Worm (Caenorhabditis elegans): ENCODE results near the gene srh-237.

Gene srh-237

DNA sequence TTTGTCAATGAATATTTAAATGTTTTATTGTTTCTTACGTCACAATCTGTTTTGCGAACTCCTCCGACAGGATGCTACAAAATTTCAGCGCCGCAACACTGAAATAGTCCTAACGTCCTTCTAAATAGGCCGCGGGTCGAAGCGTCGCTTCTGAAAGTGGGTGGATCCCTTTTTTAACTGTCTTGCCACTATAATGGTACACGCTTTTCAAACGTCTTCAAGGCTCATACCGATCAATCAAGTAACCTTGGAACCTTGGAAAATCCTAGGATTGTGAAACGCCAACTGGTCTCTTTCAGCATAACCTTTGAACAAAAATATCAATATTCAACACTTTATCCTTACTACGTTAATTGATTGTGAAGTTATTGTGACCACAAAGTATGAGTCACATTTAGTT is 23.5 kb upstream of the srh-237 start:
- TF ChIP-seq cnd-1 (tag; optimal IDR thresholded peaks at IDR 0.05), result no peak

DNA sequence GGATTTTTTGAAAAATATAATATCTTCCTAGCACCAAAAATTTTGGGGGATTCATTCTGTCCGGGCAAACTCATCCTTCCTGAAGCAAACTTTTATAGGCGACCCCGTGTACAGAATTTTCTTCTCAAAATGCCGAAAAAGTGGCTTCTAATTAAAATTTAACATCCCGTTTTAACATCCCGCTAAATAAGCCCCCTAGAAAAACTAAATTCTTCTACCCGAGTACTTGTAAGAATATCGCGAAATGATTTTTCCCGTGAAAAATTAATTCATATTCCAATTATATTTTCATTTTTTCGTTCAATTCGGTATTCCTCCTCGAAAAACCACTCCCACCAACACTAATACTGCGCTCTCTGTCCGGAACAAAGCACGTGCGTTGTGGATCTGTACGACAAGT is 21.3 kb upstream of the srh-237 start, which contains the start of gene T05E12.8:
T05E12.8 (plus strand) TSS at position 301 of the 400 bp plus-strand sequence.
- no peak for TF ChIP-seq blmp-1 (tag; optimal IDR thresholded peaks at IDR 0.05)
- TF ChIP-seq drap-1 (GFP tag; optimal IDR thresholded peaks at IDR 0.05), result no peak
- no peak for TF ChIP-seq lsy-2 (tag; optimal IDR thresholded peaks at IDR 0.05)
- TF ChIP-seq sptf-1 (tag; optimal IDR thresholded peaks at IDR 0.05), result no peak
- TF ChIP-seq elt-3 (tag; optimal IDR thresholded peaks at IDR 0.05), result no peak
- TF ChIP-seq unc-39 (tag; optimal IDR thresholded peaks at IDR 0.05), result no peak
- TF ChIP-seq unc-62 (GFP tag; optimal IDR thresholded peaks at IDR 0.05), result no peak
- no peak for TF ChIP-seq pha-4 (tag; optimal IDR thresholded peaks at IDR 0.05)
- no peak for TF ChIP-seq zip-8 (tag; optimal IDR thresholded peaks at IDR 0.05)
- no peak for TF ChIP-seq snpc-4 (tag; optimal IDR thresholded peaks at IDR 0.05)
- no peak for TF ChIP-seq mab-5 (tag; optimal IDR thresholded peaks at IDR 0.05)
- no peak for TF ChIP-seq ztf-11 (tag; optimal IDR thresholded peaks at IDR 0.05)
- no peak for TF ChIP-seq nhr-237 (tag; optimal IDR thresholded peaks at IDR 0.05)
- no peak for TF ChIP-seq cnd-1 (tag; optimal IDR thresholded peaks at IDR 0.05)
- no peak for TF ChIP-seq nhr-76 (tag; optimal IDR thresholded peaks at IDR 0.05)

DNA sequence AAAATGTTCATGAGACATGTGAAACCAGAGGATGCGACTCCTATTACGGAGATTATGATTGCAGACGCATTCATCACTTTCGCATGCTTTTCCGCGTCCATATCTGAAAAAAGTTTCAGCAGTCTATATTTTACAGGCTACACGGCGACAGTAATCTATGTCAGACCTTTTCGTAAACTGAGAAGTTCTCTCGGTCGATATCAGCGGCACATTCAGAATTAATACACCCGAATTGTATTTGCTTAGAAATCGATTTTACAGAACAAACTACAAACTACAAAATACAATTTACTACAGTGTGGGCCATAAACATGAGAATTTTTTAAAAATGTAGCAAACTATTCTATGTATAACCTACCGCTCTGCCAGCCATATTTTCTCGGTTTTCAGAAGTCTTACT is 18.6 kb upstream of the srh-237 start, which contains the start of gene srbc-14:
srbc-14 (minus strand) TSS at position 101 of the 400 bp plus-strand sequence.
- TF ChIP-seq tbx-8 (GFP tag; optimal IDR thresholded peaks at IDR 0.05), result no peak
- TF ChIP-seq cnd-1 (tag; optimal IDR thresholded peaks at IDR 0.05), result no peak
- TF ChIP-seq sptf-1 (tag; optimal IDR thresholded peaks at IDR 0.05), result no peak
- no peak for TF ChIP-seq lin-13 (tag; optimal IDR thresholded peaks at IDR 0.05)
- no peak for TF ChIP-seq ceh-39 (tag; optimal IDR thresholded peaks at IDR 0.05)

DNA sequence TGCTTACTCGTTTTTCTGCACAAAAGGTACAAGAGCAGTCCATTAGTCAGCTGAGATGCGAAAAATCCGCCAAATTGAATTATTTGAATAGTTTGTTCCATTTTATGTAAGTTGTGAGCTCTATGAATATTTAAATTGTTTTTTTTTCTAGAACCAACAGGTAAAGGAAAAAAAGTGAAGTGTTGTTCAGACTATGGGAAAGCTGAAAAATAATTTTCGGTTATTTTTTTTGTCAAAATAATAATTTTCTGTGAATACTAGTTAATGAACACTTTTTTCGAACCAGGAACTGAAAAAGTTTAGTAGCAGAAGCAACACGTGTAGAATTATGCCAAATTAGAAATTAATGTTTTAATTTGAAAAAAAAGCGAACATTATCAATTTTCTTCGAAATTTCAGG is 14.3 kb upstream of the srh-237 start, which contains the start of gene str-125:
str-125 (minus strand) TSS at position 101 of the 400 bp plus-strand sequence.
- TF ChIP-seq flh-1 (GFP tag; optimal IDR thresholded peaks at IDR 0.05) (no peak), blmp-1 (tag; optimal IDR thresholded peaks at IDR 0.05) (no peak), hlh-1 (tag; optimal IDR thresholded peaks at IDR 0.05) (no peak), snpc-4 (tag; optimal IDR thresholded peaks at IDR 0.05) (no peak), lin-13 (tag; optimal IDR thresholded peaks at IDR 0.05) (no peak), nhr-76 (tag; optimal IDR thresholded peaks at IDR 0.05) (no peak), nhr-28 (tag; optimal IDR thresholded peaks at IDR 0.05) (no peak), lin-32 (GFP tag; optimal IDR thresholded peaks at IDR 0.05) (no peak), drap-1 (GFP tag; optimal IDR thresholded peaks at IDR 0.05) (no peak), M03D4.4 (tag; optimal IDR thresholded peaks at IDR 0.05) (no peak), lsy-2 (tag; optimal IDR thresholded peaks at IDR 0.05) (no peak), ham-2 (GFP tag; optimal IDR thresholded peaks at IDR 0.05) (no peak), ceh-43 (GFP tag; optimal IDR thresholded peaks at IDR 0.05) (no peak), nhr-12 (tag; optimal IDR thresholded peaks at IDR 0.05) (no peak), mls-2 (tag; optimal IDR thresholded peaks at IDR 0.05) (no peak)

DNA sequence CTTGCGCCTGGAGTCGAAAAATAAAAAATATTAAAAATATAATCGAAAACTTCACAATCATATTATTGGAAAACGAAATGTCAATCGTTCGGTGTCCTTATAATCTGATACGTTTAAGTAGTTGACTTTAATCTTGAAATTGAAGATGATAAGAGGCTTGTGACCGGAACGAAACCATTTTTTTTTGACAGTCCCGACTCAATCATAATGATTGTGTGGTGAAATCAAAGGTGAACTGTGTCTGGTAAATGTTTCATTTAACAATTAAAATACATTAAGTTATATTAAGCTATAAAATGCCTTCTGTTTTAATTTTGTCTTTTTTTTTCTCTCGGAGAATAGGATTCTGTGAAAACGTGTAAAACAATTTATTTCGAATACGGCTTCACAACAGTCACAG is 12.3 kb upstream of the srh-237 start, which contains the start of gene T05E12.3:
T05E12.3 (minus strand) TSS at position 101 of the 400 bp plus-strand sequence.
- TF ChIP-seq sem-2 (GFP tag; optimal IDR thresholded peaks at IDR 0.05), result no peak
- no peak for TF ChIP-seq zip-8 (tag; optimal IDR thresholded peaks at IDR 0.05)
- no peak for TF ChIP-seq blmp-1 (tag; optimal IDR thresholded peaks at IDR 0.05)
- TF ChIP-seq ceh-83 (GFP tag; optimal IDR thresholded peaks at IDR 0.05), result no peak
- no peak for TF ChIP-seq nhr-237 (tag; optimal IDR thresholded peaks at IDR 0.05)

DNA sequence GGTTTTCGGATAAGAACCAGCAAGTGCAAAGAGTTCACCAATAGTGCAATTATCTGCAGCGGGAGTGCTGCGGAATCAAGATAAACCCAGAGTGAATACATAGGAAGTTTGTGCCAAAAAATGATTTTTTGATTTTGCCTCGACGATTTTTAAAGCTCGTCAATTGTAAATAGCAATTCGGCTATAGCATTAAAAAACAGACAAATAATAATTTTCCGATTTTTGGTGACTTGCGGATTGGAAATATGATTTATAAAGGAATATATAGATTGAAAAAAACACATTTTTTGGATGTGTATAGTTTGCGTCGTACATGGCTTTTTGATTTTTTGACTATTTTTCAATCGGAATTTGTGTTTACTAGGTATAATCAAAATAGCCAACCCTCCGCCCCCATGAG is 10.4 kb upstream of the srh-237 start, which contains the start of gene srw-20:
srw-20 (minus strand) TSS at position 101 of the 400 bp plus-strand sequence.
- TF ChIP-seq mab-5 (tag; optimal IDR thresholded peaks at IDR 0.05), result no peak
- TF ChIP-seq ces-1 (GFP tag; optimal IDR thresholded peaks at IDR 0.05), result no peak
- TF ChIP-seq ceh-43 (GFP tag; optimal IDR thresholded peaks at IDR 0.05), result no peak
- TF ChIP-seq unc-120 (tag; optimal IDR thresholded peaks at IDR 0.05; ENCODE audit: poor library complexity, severe bottlenecking), result no peak
- no peak for TF ChIP-seq elt-3 (tag; optimal IDR thresholded peaks at IDR 0.05)
- no peak for TF ChIP-seq mls-2 (tag; optimal IDR thresholded peaks at IDR 0.05)
- TF ChIP-seq zip-8 (tag; optimal IDR thresholded peaks at IDR 0.05), result no peak
- no peak for TF ChIP-seq ceh-39 (tag; optimal IDR thresholded peaks at IDR 0.05)
- TF ChIP-seq M03D4.4 (tag; optimal IDR thresholded peaks at IDR 0.05), result no peak
- no peak for TF ChIP-seq elt-1 (tag; optimal IDR thresholded peaks at IDR 0.05; ENCODE audit: borderline replicate concordance, insufficient read depth)
- no peak for TF ChIP-seq blmp-1 (tag; optimal IDR thresholded peaks at IDR 0.05)
- TF ChIP-seq nhr-237 (tag; optimal IDR thresholded peaks at IDR 0.05), result no peak

Data from whole organism, mixed stage, embryonic.